Worm (Caenorhabditis elegans) whole organism, L1 larva: ENCODE results near the gene nlp-24.

Experiments
- C34B4.2 ChIP-seq: sonication (generic microtip); optimal IDR thresholded peaks from 2 replicates; lab custom pipeline; 2017; ENCODE audit warnings: mild to moderate bottlenecking, missing genetic modification characterization, missing compliant biosample characterization
- egl-27 ChIP-seq, 2 experiments: fragments of 150-350 bp in 1 of 2; sonication (generic microtip); optimal IDR thresholded peaks; 3 replicates each; lab custom pipeline; 2017 to 2018; ENCODE audit warnings: missing biosample characterization in 2 of 2, missing genetic modification characterization in 2 of 2, missing genetic modification reagents in 2 of 2
- elt-3 ChIP-seq, 6 experiments: fragments of 150-350 bp in 1 of 6; sonication (generic microtip); optimal IDR thresholded peaks; 2 replicates each; lab custom pipeline; 2017 to 2018; ENCODE audit warnings: missing biosample characterization in 6 of 6, missing genetic modification characterization in 6 of 6, inconsistent platforms in 1 of 6
- fkh-10 ChIP-seq: sonication (generic microtip); optimal IDR thresholded peaks from 2 replicates; lab custom pipeline; 2017; ENCODE audit warnings: missing biosample characterization, missing genetic modification reagents, missing genetic modification characterization
- isw-1 ChIP-seq: fragments of 200-800 bp; sonication (Bioruptor generic); IDR thresholded peaks from 2 replicates; pipeline ENCODE4 v1.3.6; 2022; ENCODE audit warnings: missing genetic modification characterization, missing compliant biosample characterization
- nhr-20 ChIP-seq: sonication (generic microtip); optimal IDR thresholded peaks from 2 replicates; lab custom pipeline; 2016; ENCODE audit warnings: mild to moderate bottlenecking, missing genetic modification characterization, missing compliant biosample characterization
- nhr-77 ChIP-seq: fragments of 150-350 bp; optimal IDR thresholded peaks from 2 replicates; lab custom pipeline; 2014; ENCODE audit warnings: missing biosample characterization, missing genetic modification characterization
- pqm-1 ChIP-seq: sonication (generic microtip); optimal IDR thresholded peaks from 3 replicates; lab custom pipeline; 2017; ENCODE audit warnings: missing biosample characterization, missing genetic modification characterization
- snpc-4 ChIP-seq: fragments of 150-350 bp; optimal IDR thresholded peaks from 2 replicates; lab custom pipeline; 2014; ENCODE audit warnings: missing biosample characterization, missing genetic modification characterization
- sox-4 ChIP-seq: sonication (generic microtip); optimal IDR thresholded peaks from 2 replicates; lab custom pipeline; 2016; ENCODE audit warnings: missing genetic modification characterization, missing compliant biosample characterization
- sptf-1 ChIP-seq: fragments of 150-350 bp; optimal IDR thresholded peaks from 2 replicates; lab custom pipeline; 2014; ENCODE audit warnings: missing biosample characterization, missing genetic modification characterization
- ztf-11 ChIP-seq, 2 experiments: sonication (generic microtip); optimal IDR thresholded peaks; 2 replicates each; lab custom pipeline; 2016 to 2017; ENCODE audit warnings: missing genetic modification characterization in 2 of 2, missing biosample characterization in 1 of 2, missing compliant biosample characterization in 1 of 2

- TF ChIP-seq sox-4 = no peak
- no peak for TF ChIP-seq nhr-77 (tag; lab: Kevin White, UChicago)
- no peak for TF ChIP-seq snpc-4
- TF ChIP-seq isw-1 (GFP tag; lab: Robert Waterston, UW) = no peak
- no peak for TF ChIP-seq elt-3 (tag; optimal IDR thresholded peaks at IDR 0.05; lab: Kevin White, UChicago)
- TF ChIP-seq nhr-20 (tag; lab: Kevin White, UChicago) = peak; percentile 49
- peak; percentile 32 for TF ChIP-seq pqm-1
- no peak for TF ChIP-seq egl-27 (tag; optimal IDR thresholded peaks at IDR 0.05; lab: Kevin White, UChicago)
- TF ChIP-seq ztf-11 (tag; optimal IDR thresholded peaks at IDR 0.05; lab: Kevin White, UChicago) = no peak
- TF ChIP-seq C34B4.2 (tag; lab: Kevin White, UChicago) = no peak
- no peak for TF ChIP-seq fkh-10 (GFP tag; lab: Kevin White, UChicago)
- TF ChIP-seq sptf-1 = no peak
Observed at ce11 chrV:11648435-11648834, 32.3 kb downstream of the nlp-24 start.
